Fruit fly (Drosophila melanogaster): ENCODE results near the gene CG7916.

- no peak for TF ChIP-seq Pif1B (GFP tag; optimal IDR thresholded peaks at IDR 0.05)
- no peak for TF ChIP-seq CG9948 (tag; optimal IDR thresholded peaks at IDR 0.05)
- no peak for TF ChIP-seq CG13204 (GFP tag; optimal IDR thresholded peaks at IDR 0.05)
- no peak for TF ChIP-seq CG34367 (tag; optimal IDR thresholded peaks at IDR 0.05)
- TF ChIP-seq CG14655 (GFP tag; optimal IDR thresholded peaks at IDR 0.05) = no peak
- TF ChIP-seq EcR (GFP tag; optimal IDR thresholded peaks at IDR 0.05) = peak; percentile 25
- TF ChIP-seq rn (GFP tag; IDR thresholded peaks at IDR 0.05) = no peak
- no peak for TF ChIP-seq gl (tag; optimal IDR thresholded peaks at IDR 0.05)
Measured at dm6 chr2L:13878801-13879200, 32.2 kb downstream of the CG7916 start.

All from whole organism, pupa.